Worm (Caenorhabditis elegans) whole organism, L4 larva: ENCODE results near the gene Y102A11A.5.

ENCODE experiments used
- Y75B8A.6 ChIP-seq: fragments of 200-800 bp; sonication (Bioruptor generic); IDR thresholded peaks from 2 replicates; pipeline ENCODE4 v1.3.6; 2022; ENCODE audit warnings: missing genetic modification reagents, missing genetic modification characterization, missing compliant biosample characterization
- ZK337.2 ChIP-seq: fragments of 200-800 bp; sonication (Bioruptor generic); IDR thresholded peaks from 2 replicates; pipeline ENCODE4 v1.3.6; 2022; ENCODE audit warnings: missing genetic modification reagents, missing genetic modification characterization, missing compliant biosample characterization
- ZK546.5 ChIP-seq, 2 experiments: sonication (generic microtip); optimal IDR thresholded peaks; 2 replicates each; lab custom pipeline; 2017; ENCODE audit warnings: missing biosample characterization in 2 of 2, missing genetic modification characterization in 2 of 2
- ama-1 ChIP-seq: fragments of 150-350 bp; optimal IDR thresholded peaks from 2 replicates; lab custom pipeline; 2014; ENCODE audit warnings: inconsistent platforms, mixed read lengths
- ceh-20 ChIP-seq: fragments of 200-800 bp; sonication (Bioruptor generic); IDR thresholded peaks from 2 replicates; pipeline ENCODE4 v1.3.6; 2022; ENCODE audit warnings: missing genetic modification reagents, missing genetic modification characterization, missing compliant biosample characterization
- daf-16 ChIP-seq, 3 experiments: sonication (generic microtip); optimal IDR thresholded peaks; 2 replicates each; lab custom pipeline; 2016 to 2017; ENCODE audit warnings: missing genetic modification characterization in 3 of 3, missing genetic modification reagents in 3 of 3, mild to moderate bottlenecking in 2 of 3, missing compliant biosample characterization in 2 of 3, missing biosample characterization in 1 of 3, moderate library complexity in 1 of 3
- dpl-1 ChIP-seq: fragments of 150-350 bp; optimal IDR thresholded peaks from 2 replicates; lab custom pipeline; 2014; ENCODE audit warnings: missing biosample characterization, missing genetic modification reagents, missing genetic modification characterization
- dve-1 ChIP-seq: sonication (generic microtip); optimal IDR thresholded peaks from 2 replicates; lab custom pipeline; 2017; ENCODE audit warnings: antibody characterized with exemption, mild to moderate bottlenecking, missing genetic modification characterization, missing compliant biosample characterization; ENCODE audit not compliant: insufficient read depth
- egl-43 ChIP-seq: fragments of 200-800 bp; sonication (Bioruptor generic); IDR thresholded peaks from 2 replicates; pipeline ENCODE4 v1.3.6; 2022; ENCODE audit warnings: missing genetic modification reagents, missing genetic modification characterization, missing compliant biosample characterization
- madf-9 ChIP-seq: fragments of 200-800 bp; sonication (Bioruptor generic); conservative IDR thresholded peaks from 2 replicates; pipeline ENCODE4 v1.3.6; 2022; ENCODE audit warnings: missing genetic modification reagents, missing genetic modification characterization, missing compliant biosample characterization
- mep-1 ChIP-seq: fragments of 150-350 bp; sonication (generic microtip); optimal IDR thresholded peaks from 3 replicates; lab custom pipeline; 2014; ENCODE audit warnings: missing biosample characterization, missing genetic modification characterization
- set-16 ChIP-seq: fragments of 200-800 bp; sonication (Bioruptor generic); IDR thresholded peaks from 2 replicates; pipeline ENCODE4 v1.3.6; 2022; ENCODE audit warnings: missing genetic modification reagents, missing genetic modification characterization, missing compliant biosample characterization
- unc-39 ChIP-seq: sonication (generic microtip); optimal IDR thresholded peaks from 2 replicates; lab custom pipeline; 2017; ENCODE audit warnings: missing biosample characterization, missing genetic modification characterization

ce11 chrX:2035172-2035571 is 3.8 kb upstream of the Y102A11A.5 start, which contains the start of gene ergi-1:
- no peak for TF ChIP-seq ama-1 (lab: Kevin White, UChicago)
- no peak for TF ChIP-seq set-16 (GFP tag; lab: Robert Waterston, UW)
- no peak for TF ChIP-seq daf-16 (GFP tag; optimal IDR thresholded peaks at IDR 0.05; lab: Kevin White, UChicago)
- TF ChIP-seq daf-16 (tag; optimal IDR thresholded peaks at IDR 0.05; lab: Kevin White, UChicago): no peak
- no peak for TF ChIP-seq ceh-20
- TF ChIP-seq mep-1 (tag; lab: Kevin White, UChicago): no peak
- TF ChIP-seq Y75B8A.6 (GFP tag; lab: Robert Waterston, UW): no peak
- TF ChIP-seq dve-1 (tag; lab: Kevin White, UChicago): no peak
- no peak for TF ChIP-seq ZK546.5 (tag; optimal IDR thresholded peaks at IDR 0.05; lab: Kevin White, UChicago)
- TF ChIP-seq ZK337.2: no peak
- TF ChIP-seq madf-9 (GFP tag; lab: Robert Waterston, UW): no peak
- no peak for TF ChIP-seq egl-43 (GFP tag; lab: Robert Waterston, UW)
- no peak for TF ChIP-seq dpl-1 (GFP tag; lab: Kevin White, UChicago)
- TF ChIP-seq unc-39 (tag; lab: Kevin White, UChicago): no peak
